Worm (Caenorhabditis elegans) whole organism, L1 larva: ENCODE results near the gene fbxb-3.

Experiments
- mef-2 ChIP-seq: fragments of 150-350 bp; optimal IDR thresholded peaks from 2 replicates; lab custom pipeline; 2014; ENCODE audit warnings: missing biosample characterization, missing genetic modification characterization
- pqm-1 ChIP-seq: sonication (generic microtip); optimal IDR thresholded peaks from 3 replicates; lab custom pipeline; 2017; ENCODE audit warnings: missing biosample characterization, missing genetic modification characterization
- snpc-4 ChIP-seq: fragments of 150-350 bp; optimal IDR thresholded peaks from 2 replicates; lab custom pipeline; 2014; ENCODE audit warnings: missing biosample characterization, missing genetic modification characterization

ce11 chrIV:11871083-11871482 is 32.3 kb downstream of the fbxb-3 start:
- TF ChIP-seq pqm-1 (tag; lab: Kevin White, UChicago) = no peak
- TF ChIP-seq mef-2 (tag; lab: Kevin White, UChicago) = no peak
- no peak for TF ChIP-seq snpc-4 (tag; lab: Kevin White, UChicago)
